Fruit fly (Drosophila melanogaster): ENCODE results near the gene CG32219.

Gene CG32219

DNA sequence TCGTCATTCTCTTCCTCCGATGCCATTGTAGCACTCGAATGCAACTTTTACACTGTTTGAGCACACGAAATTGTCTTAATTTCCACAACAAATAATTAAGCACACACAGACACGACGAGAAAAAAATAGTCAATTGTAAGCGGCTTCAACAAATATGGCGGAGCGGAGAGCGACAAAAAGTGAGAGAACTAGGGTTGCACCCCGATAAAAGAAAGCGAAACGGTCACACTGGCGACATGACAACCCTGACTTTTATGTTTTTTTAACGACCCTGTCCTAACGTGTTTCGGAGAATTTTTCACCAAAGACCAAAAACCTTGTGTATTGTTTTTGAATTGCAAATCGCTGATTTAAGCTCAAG lies 40.9 kb downstream of the CG32219 start, which contains the start of the genes Mi-2 and Prp3 (continued):
- TF ChIP-seq CG13424 (tag; optimal IDR thresholded peaks at IDR 0.05) (no peak), pzg (GFP tag; optimal IDR thresholded peaks at IDR 0.05) (peak; percentile 84), ssp (GFP tag; IDR thresholded peaks at IDR 0.05) (no peak), hth (optimal IDR thresholded peaks at IDR 0.05) (no peak), CG4617 (GFP tag; optimal IDR thresholded peaks at IDR 0.05; ENCODE audit: borderline replicate concordance) (peak; percentile 95), nerfin-2 (GFP tag; IDR thresholded peaks at IDR 0.05; ENCODE audit: partially characterized antibody) (no peak), gsb (GFP tag; IDR thresholded peaks at IDR 0.05) (no peak), CG6689 (GFP tag; IDR thresholded peaks at IDR 0.05) (no peak), gcm2 (GFP tag; optimal IDR thresholded peaks at IDR 0.05) (no peak), ap (GFP tag; IDR thresholded peaks at IDR 0.05) (no peak), kah (GFP tag; optimal IDR thresholded peaks at IDR 0.05) (peak; percentile 20), CG32532 (GFP tag; IDR thresholded peaks at IDR 0.05) (no peak), insv (GFP tag; optimal IDR thresholded peaks at IDR 0.05) (peak in 1 of 2 experiments; percentile 38), YL-1 (GFP tag; optimal IDR thresholded peaks at IDR 0.05) (peak; percentile 94), mam (GFP tag; optimal IDR thresholded peaks at IDR 0.05) (peak; percentile 29), zen2 (GFP tag; IDR thresholded peaks at IDR 0.05; ENCODE audit: partially characterized antibody) (no peak), CG16813 (GFP tag; IDR thresholded peaks at IDR 0.05; ENCODE audit: partially characterized antibody) (no peak), B-H2 (GFP tag; optimal IDR thresholded peaks at IDR 0.05) (peak; percentile 57), Lhr (GFP tag; optimal IDR thresholded peaks at IDR 0.05) (peak; percentile 17), Dfd (GFP tag; optimal IDR thresholded peaks at IDR 0.05) (no peak), CG9797 (GFP tag; optimal IDR thresholded peaks at IDR 0.05) (peak; percentile 86), CG33213 (GFP tag; optimal IDR thresholded peaks at IDR 0.05) (peak; percentile 56), Max (GFP tag; optimal IDR thresholded peaks at IDR 0.05) (peak; percentile 11), CG10321 (GFP tag; IDR thresholded peaks at IDR 0.05) (peak; percentile 51; the same call in 1 of the 2 replicates), CG4328 (GFP tag; optimal IDR thresholded peaks at IDR 0.05) (peak; percentile 9), Usf (GFP tag; optimal IDR thresholded peaks at IDR 0.05) (no peak), ftz-f1 (GFP tag; optimal IDR thresholded peaks at IDR 0.05) (peak; percentile 93), Dip2 (GFP tag; IDR thresholded peaks at IDR 0.05) (no peak), CG9609 (GFP tag; optimal IDR thresholded peaks at IDR 0.05) (no peak), CG12299 (tag; optimal IDR thresholded peaks at IDR 0.05) (peak; percentile 69), CG11247 (GFP tag; IDR thresholded peaks at IDR 0.05) (no peak), ERR (GFP tag; optimal IDR thresholded peaks at IDR 0.05) (peak; percentile 26), CG7928 (GFP tag; optimal IDR thresholded peaks at IDR 0.05) (peak; percentile 88), CG33557 (GFP tag; optimal IDR thresholded peaks at IDR 0.05) (peak; percentile 20), D19A (tag; optimal IDR thresholded peaks at IDR 0.05) (peak; percentile 80), CG6791 (GFP tag; IDR thresholded peaks at IDR 0.05; ENCODE audit: partially characterized antibody) (peak; percentile 54; the same call in 2 of the 3 replicates), vfl (GFP tag; optimal IDR thresholded peaks at IDR 0.05) (no peak), Antp (GFP tag; optimal IDR thresholded peaks at IDR 0.05) (no peak), NFAT (GFP tag; IDR thresholded peaks at IDR 0.05) (0 out of 2 replicates have a peak, but pooled peaks have one; percentile 20), zfh1 (GFP tag; IDR thresholded peaks at IDR 0.05) (peak; percentile 48; the same call in 1 of the 3 replicates), CG12391 (tag; optimal IDR thresholded peaks at IDR 0.05) (peak; percentile 34), MESR4 (GFP tag; optimal IDR thresholded peaks at IDR 0.05) (peak; percentile 81), CG14441 (GFP tag; IDR thresholded peaks at IDR 0.05) (no peak), CG34422 (GFP tag; IDR thresholded peaks at IDR 0.05) (peak; percentile 70; the same call in 2 of the 3 replicates), grau (tag; optimal IDR thresholded peaks at IDR 0.05) (no peak), CG1529 (GFP tag; optimal IDR thresholded peaks at IDR 0.05) (no peak), Sry-δ (GFP tag; optimal IDR thresholded peaks at IDR 0.05) (peak; percentile 68), jumu (GFP tag; optimal IDR thresholded peaks at IDR 0.05) (peak; percentile 27), CG15601 (tag; optimal IDR thresholded peaks at IDR 0.05) (peak; percentile 17), her (GFP tag; optimal IDR thresholded peaks at IDR 0.05) (peak; percentile 47), Dad (GFP tag; optimal IDR thresholded peaks at IDR 0.05) (no peak), CG32772 (GFP tag; IDR thresholded peaks at IDR 0.05) (peak; percentile 60)

Data from whole organism, embryonic.